Worm (Caenorhabditis elegans): ENCODE measurements around the gene Y50D4C.3.

Gene Y50D4C.3

ce11 chrV:945144-945543 lies at the start of gene Y50D4C.3:
TSS of gene Y50D4C.3 (minus strand) at chrV:945244.
- no peak for TF ChIP-seq hmg-4 (GFP tag; optimal IDR thresholded peaks at IDR 0.05)
- no peak for TF ChIP-seq tbx-37 (GFP tag; conservative IDR thresholded peaks at IDR 0.05)
- TF ChIP-seq pes-1 (GFP tag; IDR thresholded peaks at IDR 0.05) = no peak
- TF ChIP-seq F13C5.2 (tag; optimal IDR thresholded peaks at IDR 0.05) = no peak
- TF ChIP-seq aly-1 (tag; optimal IDR thresholded peaks at IDR 0.05) = no peak
- TF ChIP-seq tbx-11 (GFP tag; IDR thresholded peaks at IDR 0.05) = no peak
- TF ChIP-seq hnd-1 (tag; optimal IDR thresholded peaks at IDR 0.05) = no peak
- TF ChIP-seq tra-4 (tag; optimal IDR thresholded peaks at IDR 0.05) = no peak
- no peak for TF ChIP-seq B0310.2 (tag; optimal IDR thresholded peaks at IDR 0.05)
- TF ChIP-seq hmbx-1 (tag; optimal IDR thresholded peaks at IDR 0.05) = no peak
- no peak for TF ChIP-seq sea-1 (GFP tag; conservative IDR thresholded peaks at IDR 0.05)
- TF ChIP-seq scrt-1 (GFP tag; IDR thresholded peaks at IDR 0.05) = no peak
- TF ChIP-seq ceh-36 (tag; optimal IDR thresholded peaks at IDR 0.05) = no peak
- no peak for TF ChIP-seq ceh-13 (GFP tag; optimal IDR thresholded peaks at IDR 0.05)
- TF ChIP-seq ets-7 (tag; optimal IDR thresholded peaks at IDR 0.05) = no peak
- no peak for TF ChIP-seq ama-1 (optimal IDR thresholded peaks at IDR 0.05)
- TF ChIP-seq flt-1 (GFP tag; IDR thresholded peaks at IDR 0.05) = no peak

- TF ChIP-seq scrt-1 (GFP tag; IDR thresholded peaks at IDR 0.05) = 0 out of 2 replicates have a peak, but pooled peaks have one; percentile 14
- TF ChIP-seq sea-1 (GFP tag; conservative IDR thresholded peaks at IDR 0.05) = no peak
Measured at ce11 chrV:990300-990699, 45.3 kb upstream of the Y50D4C.3 start.

ce11 chrV:983120-983519 lies 38.1 kb upstream of the Y50D4C.3 start:
- no peak for TF ChIP-seq ama-1 (optimal IDR thresholded peaks at IDR 0.05)
- no peak for TF ChIP-seq ceh-13 (GFP tag; optimal IDR thresholded peaks at IDR 0.05)
- TF ChIP-seq pes-1 (GFP tag; IDR thresholded peaks at IDR 0.05) = no peak
- no peak for TF ChIP-seq scrt-1 (GFP tag; IDR thresholded peaks at IDR 0.05)
- TF ChIP-seq hmg-4 (GFP tag; optimal IDR thresholded peaks at IDR 0.05) = no peak
- TF ChIP-seq ets-7 (tag; optimal IDR thresholded peaks at IDR 0.05) = no peak

ce11 chrV:982281-982756 lies 37.3 kb upstream of the Y50D4C.3 start, which contains the start of the genes Y50D4C.12 and unc-34:
TSS of gene Y50D4C.12 (plus strand) at chrV:982581.
TSS of gene unc-34 (plus strand) at chrV:982706.
- TF ChIP-seq ets-7 (tag; optimal IDR thresholded peaks at IDR 0.05) = no peak
- TF ChIP-seq sea-1 (GFP tag; conservative IDR thresholded peaks at IDR 0.05) = no peak
- no peak for TF ChIP-seq ceh-36 (tag; optimal IDR thresholded peaks at IDR 0.05)
- no peak for TF ChIP-seq hmg-4 (GFP tag; optimal IDR thresholded peaks at IDR 0.05)
- no peak for TF ChIP-seq scrt-1 (GFP tag; IDR thresholded peaks at IDR 0.05)
- no peak for TF ChIP-seq tbx-37 (GFP tag; conservative IDR thresholded peaks at IDR 0.05)
- TF ChIP-seq B0310.2 (tag; optimal IDR thresholded peaks at IDR 0.05) = no peak
- TF ChIP-seq hnd-1 (tag; optimal IDR thresholded peaks at IDR 0.05) = no peak
- no peak for TF ChIP-seq pes-1 (GFP tag; IDR thresholded peaks at IDR 0.05)
- TF ChIP-seq aly-1 (tag; optimal IDR thresholded peaks at IDR 0.05) = no peak

- no peak for TF ChIP-seq hnd-1 (tag; optimal IDR thresholded peaks at IDR 0.05)
- TF ChIP-seq ceh-36 (tag; optimal IDR thresholded peaks at IDR 0.05) = no peak
- TF ChIP-seq F13C5.2 (tag; optimal IDR thresholded peaks at IDR 0.05) = no peak
- TF ChIP-seq hmbx-1 (tag; optimal IDR thresholded peaks at IDR 0.05) = no peak
- TF ChIP-seq ama-1 (optimal IDR thresholded peaks at IDR 0.05) = no peak
- no peak for TF ChIP-seq tbx-11 (GFP tag; IDR thresholded peaks at IDR 0.05)
- TF ChIP-seq ets-7 (tag; optimal IDR thresholded peaks at IDR 0.05) = no peak
- TF ChIP-seq ceh-13 (GFP tag; optimal IDR thresholded peaks at IDR 0.05) = no peak
- TF ChIP-seq sea-1 (GFP tag; conservative IDR thresholded peaks at IDR 0.05) = no peak
- no peak for TF ChIP-seq tbx-37 (GFP tag; conservative IDR thresholded peaks at IDR 0.05)
- TF ChIP-seq pes-1 (GFP tag; IDR thresholded peaks at IDR 0.05) = no peak
- no peak for TF ChIP-seq hmg-4 (GFP tag; optimal IDR thresholded peaks at IDR 0.05)
- TF ChIP-seq flt-1 (GFP tag; IDR thresholded peaks at IDR 0.05) = no peak
- TF ChIP-seq B0310.2 (tag; optimal IDR thresholded peaks at IDR 0.05) = no peak
Measured at ce11 chrV:979698-980097, 34.7 kb upstream of the Y50D4C.3 start.

- TF ChIP-seq ama-1 (optimal IDR thresholded peaks at IDR 0.05) (no peak), ceh-13 (GFP tag; optimal IDR thresholded peaks at IDR 0.05) (no peak), hmbx-1 (tag; optimal IDR thresholded peaks at IDR 0.05) (no peak), tbx-11 (GFP tag; IDR thresholded peaks at IDR 0.05) (no peak), tra-4 (tag; optimal IDR thresholded peaks at IDR 0.05) (no peak), ceh-36 (tag; optimal IDR thresholded peaks at IDR 0.05) (no peak), F13C5.2 (tag; optimal IDR thresholded peaks at IDR 0.05) (no peak), tbx-37 (GFP tag; conservative IDR thresholded peaks at IDR 0.05) (no peak), ets-7 (tag; optimal IDR thresholded peaks at IDR 0.05) (no peak), sea-1 (GFP tag; conservative IDR thresholded peaks at IDR 0.05) (no peak), pes-1 (GFP tag; IDR thresholded peaks at IDR 0.05) (no peak)
Measured at ce11 chrV:978617-979016, 33.6 kb upstream of the Y50D4C.3 start.

- TF ChIP-seq flt-1 (GFP tag; IDR thresholded peaks at IDR 0.05) = no peak
- no peak for TF ChIP-seq ceh-13 (GFP tag; optimal IDR thresholded peaks at IDR 0.05)
- TF ChIP-seq hmg-4 (GFP tag; optimal IDR thresholded peaks at IDR 0.05) = no peak
- TF ChIP-seq tbx-37 (GFP tag; conservative IDR thresholded peaks at IDR 0.05) = no peak
- no peak for TF ChIP-seq F13C5.2 (tag; optimal IDR thresholded peaks at IDR 0.05)
- TF ChIP-seq ceh-36 (tag; optimal IDR thresholded peaks at IDR 0.05) = no peak
- TF ChIP-seq sea-1 (GFP tag; conservative IDR thresholded peaks at IDR 0.05) = no peak
- TF ChIP-seq tbx-11 (GFP tag; IDR thresholded peaks at IDR 0.05) = no peak
- TF ChIP-seq scrt-1 (GFP tag; IDR thresholded peaks at IDR 0.05) = no peak
- TF ChIP-seq aly-1 (tag; optimal IDR thresholded peaks at IDR 0.05) = no peak
- no peak for TF ChIP-seq pes-1 (GFP tag; IDR thresholded peaks at IDR 0.05)
- no peak for TF ChIP-seq ets-7 (tag; optimal IDR thresholded peaks at IDR 0.05)
- no peak for TF ChIP-seq B0310.2 (tag; optimal IDR thresholded peaks at IDR 0.05)
- no peak for TF ChIP-seq hmbx-1 (tag; optimal IDR thresholded peaks at IDR 0.05)
- TF ChIP-seq tra-4 (tag; optimal IDR thresholded peaks at IDR 0.05) = no peak
- no peak for TF ChIP-seq hnd-1 (tag; optimal IDR thresholded peaks at IDR 0.05)
- no peak for TF ChIP-seq ama-1 (optimal IDR thresholded peaks at IDR 0.05)
Measured at ce11 chrV:977853-978252, 32.8 kb upstream of the Y50D4C.3 start.
